Fruit fly (Drosophila melanogaster) whole organism, embryonic: ENCODE data around the gene gro.

Experiments used
- Asciz ChIP-seq: fragments of 200-800 bp; sonication (Bioruptor generic); optimal IDR thresholded peaks from 2 replicates; lab custom pipeline; 2017; ENCODE audit warnings: missing biosample characterization, mild to moderate bottlenecking, missing genetic modification characterization, missing genetic modification reagents
- BtbVII ChIP-seq: fragments of 200-800 bp; sonication (Bioruptor generic); optimal IDR thresholded peaks from 3 replicates; lab custom pipeline; 2017; ENCODE audit warnings: missing biosample characterization, mild to moderate bottlenecking, missing genetic modification characterization
- CG10147 ChIP-seq: fragments of 200-800 bp; sonication (Bioruptor generic); optimal IDR thresholded peaks from 2 replicates; lab custom pipeline; 2019; ENCODE audit warnings: missing biosample characterization, mild to moderate bottlenecking, missing genetic modification characterization, moderate library complexity
- CG10959 ChIP-seq: fragments of 200-800 bp; sonication (Bioruptor generic); IDR thresholded peaks from 2 replicates; pipeline ENCODE4 v1.3.6; 2022; ENCODE audit warnings: missing biosample characterization, missing genetic modification characterization
- CG13287 ChIP-seq: fragments of 200-800 bp; sonication (Bioruptor generic); IDR thresholded peaks from 2 replicates; pipeline ENCODE4 v1.3.6; 2022; ENCODE audit warnings: missing biosample characterization, missing genetic modification characterization; ENCODE audit not compliant: partially characterized antibody
- CG13424 ChIP-seq: fragments of 200-800 bp; sonication (Bioruptor generic); optimal IDR thresholded peaks from 2 replicates; lab custom pipeline; 2019; ENCODE audit warnings: missing biosample characterization, mild to moderate bottlenecking, missing genetic modification characterization, moderate library complexity
- CG13775 ChIP-seq: fragments of 200-800 bp; sonication (Bioruptor generic); optimal IDR thresholded peaks from 3 replicates; lab custom pipeline; 2017; ENCODE audit warnings: missing biosample characterization, mild to moderate bottlenecking, missing genetic modification characterization
- CG13894 ChIP-seq: fragments of 200-800 bp; sonication (Bioruptor generic); optimal IDR thresholded peaks from 3 replicates; lab custom pipeline; 2018; ENCODE audit warnings: missing biosample characterization, mild to moderate bottlenecking, missing genetic modification characterization, moderate library complexity
- CG16815 ChIP-seq: fragments of 200-800 bp; sonication (Bioruptor generic); optimal IDR thresholded peaks from 3 replicates; lab custom pipeline; 2017; ENCODE audit warnings: missing biosample characterization, mild to moderate bottlenecking, missing genetic modification characterization
- CG18619 ChIP-seq: fragments of 200-800 bp; sonication (Bioruptor generic); optimal IDR thresholded peaks from 3 replicates; lab custom pipeline; 2017; ENCODE audit warnings: missing biosample characterization, mild to moderate bottlenecking, missing genetic modification characterization
- CG18764 ChIP-seq: fragments of 200-800 bp; sonication (Bioruptor generic); optimal IDR thresholded peaks from 3 replicates; lab custom pipeline; 2016; ENCODE audit warnings: missing biosample characterization, missing genetic modification characterization
- CG2712 ChIP-seq: fragments of 200-800 bp; optimal IDR thresholded peaks from 3 replicates; lab custom pipeline; 2019; ENCODE audit warnings: missing biosample characterization, mild to moderate bottlenecking, missing genetic modification characterization, moderate library complexity
- CG3163 ChIP-seq: fragments of 200-800 bp; sonication (Bioruptor generic); optimal IDR thresholded peaks from 3 replicates; lab custom pipeline; 2016; ENCODE audit warnings: missing biosample characterization, missing genetic modification characterization
- CG4404 ChIP-seq: fragments of 200-800 bp; sonication (Bioruptor generic); IDR thresholded peaks from 2 replicates; pipeline ENCODE4 v1.3.6; 2022; ENCODE audit warnings: missing biosample characterization, missing genetic modification characterization
- CG6765 ChIP-seq: fragments of 200-800 bp; sonication (Bioruptor generic); optimal IDR thresholded peaks from 3 replicates; lab custom pipeline; 2017; ENCODE audit warnings: missing biosample characterization, mild to moderate bottlenecking, missing genetic modification characterization
- CG7357 ChIP-seq: fragments of 200-800 bp; sonication (Bioruptor generic); IDR thresholded peaks from 3 replicates; pipeline ENCODE4 v1.3.6; 2022; ENCODE audit warnings: missing biosample characterization, missing genetic modification characterization
- CG8388 ChIP-seq: fragments of 200-800 bp; sonication (Bioruptor generic); optimal IDR thresholded peaks from 2 replicates; lab custom pipeline; 2019; ENCODE audit warnings: missing biosample characterization, mild to moderate bottlenecking, missing genetic modification characterization, moderate library complexity
- CoRest ChIP-seq: fragments of 200-800 bp; sonication (Bioruptor generic); optimal IDR thresholded peaks from 3 replicates; lab custom pipeline; 2018; ENCODE audit warnings: missing biosample characterization, mild to moderate bottlenecking, missing genetic modification characterization, moderate library complexity
- D19A ChIP-seq: fragments of 200-800 bp; optimal IDR thresholded peaks from 3 replicates; lab custom pipeline; 2019; ENCODE audit warnings: missing biosample characterization, mild to moderate bottlenecking, missing genetic modification characterization, moderate library complexity
- Dbx ChIP-seq: fragments of 200-800 bp; sonication (Bioruptor generic); IDR thresholded peaks from 3 replicates; pipeline ENCODE4 v1.3.6; 2022; ENCODE audit warnings: missing biosample characterization, missing genetic modification characterization
- Dek ChIP-seq: fragments of 200-800 bp; sonication (Bioruptor generic); optimal IDR thresholded peaks from 3 replicates; lab custom pipeline; 2019; ENCODE audit warnings: missing biosample characterization, mild to moderate bottlenecking, missing genetic modification characterization, moderate library complexity
- HHEX ChIP-seq: fragments of 200-800 bp; sonication (Bioruptor generic); optimal IDR thresholded peaks from 3 replicates; lab custom pipeline; 2017; ENCODE audit warnings: missing biosample characterization, mild to moderate bottlenecking, missing genetic modification characterization, missing genetic modification reagents
- Max ChIP-seq: fragments of 200-800 bp; sonication (Bioruptor generic); optimal IDR thresholded peaks from 2 replicates; lab custom pipeline; 2016; ENCODE audit warnings: missing biosample characterization, mild to moderate bottlenecking, missing genetic modification characterization
- Meics ChIP-seq: fragments of 200-800 bp; sonication (Bioruptor generic); optimal IDR thresholded peaks from 2 replicates; lab custom pipeline; 2017; ENCODE audit warnings: missing biosample characterization, mild to moderate bottlenecking, missing genetic modification characterization
- Nf-YC ChIP-seq: fragments of 200-800 bp; optimal IDR thresholded peaks from 3 replicates; lab custom pipeline; 2019; ENCODE audit warnings: missing biosample characterization, mild to moderate bottlenecking, missing genetic modification characterization, moderate library complexity
- Ptx1 ChIP-seq: fragments of 200-800 bp; sonication (Bioruptor generic); IDR thresholded peaks from 2 replicates; pipeline ENCODE4 v1.3.6; 2022; ENCODE audit warnings: missing biosample characterization, missing genetic modification characterization
- Six4 ChIP-seq: fragments of 200-800 bp; sonication (Bioruptor generic); optimal IDR thresholded peaks from 2 replicates; lab custom pipeline; 2016; ENCODE audit warnings: missing biosample characterization, missing genetic modification characterization
- Trl ChIP-seq, 3 experiments: fragments of >200 bp in 2 of 3; fragments of 200-800 bp in 1 of 3; sonication (Bioruptor generic) in 1 of 3; optimal IDR thresholded peaks; 2 replicates in 1 of 3; 3 replicates in 2 of 3; lab custom pipeline; 2016 to 2017; ENCODE audit warnings: missing biosample characterization in 1 of 3, missing genetic modification characterization in 1 of 3
- Usf ChIP-seq: fragments of 200-800 bp; sonication (Bioruptor generic); optimal IDR thresholded peaks from 2 replicates; lab custom pipeline; 2017; ENCODE audit warnings: missing genotype, missing biosample characterization, missing genetic modification characterization
- YL-1 ChIP-seq: fragments of 200-800 bp; sonication (Bioruptor generic); optimal IDR thresholded peaks from 3 replicates; lab custom pipeline; 2017; ENCODE audit warnings: missing biosample characterization, mild to moderate bottlenecking, missing genetic modification characterization
- al ChIP-seq: fragments of 200-800 bp; sonication (Bioruptor generic); IDR thresholded peaks from 2 replicates; pipeline ENCODE4 v1.3.6; 2022; ENCODE audit warnings: missing biosample characterization, missing genetic modification characterization
- ara ChIP-seq: fragments of 200-800 bp; sonication (Bioruptor generic); IDR thresholded peaks from 2 replicates; pipeline ENCODE4 v1.3.6; 2022; ENCODE audit warnings: missing biosample characterization, missing genetic modification characterization
- cwo ChIP-seq: fragments of 200-800 bp; sonication (Bioruptor generic); optimal IDR thresholded peaks from 3 replicates; lab custom pipeline; 2017; ENCODE audit warnings: missing biosample characterization, missing genetic modification characterization, mild to moderate bottlenecking, moderate library complexity, missing genetic modification reagents
- da ChIP-seq: fragments of 200-800 bp; sonication (Bioruptor generic); optimal IDR thresholded peaks from 2 replicates; lab custom pipeline; 2016; ENCODE audit warnings: missing biosample characterization, missing genetic modification characterization
- gcm ChIP-seq: fragments of 200-800 bp; sonication (Bioruptor generic); optimal IDR thresholded peaks from 2 replicates; lab custom pipeline; 2019; ENCODE audit warnings: missing biosample characterization, mild to moderate bottlenecking, missing genetic modification characterization, moderate library complexity
- gem ChIP-seq: fragments of 200-800 bp; sonication (Bioruptor generic); optimal IDR thresholded peaks from 2 replicates; lab custom pipeline; 2019; ENCODE audit warnings: missing biosample characterization, mild to moderate bottlenecking, missing genetic modification characterization, moderate library complexity
- grau ChIP-seq: fragments of 200-800 bp; optimal IDR thresholded peaks from 3 replicates; lab custom pipeline; 2019; ENCODE audit warnings: missing biosample characterization, mild to moderate bottlenecking, missing genetic modification characterization, moderate library complexity
- jigr1 ChIP-seq: fragments of 200-800 bp; sonication (Bioruptor generic); IDR thresholded peaks from 3 replicates; pipeline ENCODE4 v1.3.6; 2022; ENCODE audit warnings: missing biosample characterization, missing genetic modification characterization
- nmo ChIP-seq: fragments of 200-800 bp; sonication (Bioruptor generic); optimal IDR thresholded peaks from 2 replicates; lab custom pipeline; 2018; ENCODE audit warnings: missing biosample characterization, mild to moderate bottlenecking, missing genetic modification characterization, moderate library complexity
- nom ChIP-seq: fragments of 200-800 bp; sonication (Bioruptor generic); optimal IDR thresholded peaks from 2 replicates; lab custom pipeline; 2017; ENCODE audit warnings: missing biosample characterization, missing genetic modification characterization, mild to moderate bottlenecking, moderate library complexity, missing genetic modification reagents
- odd ChIP-seq: fragments of 200-800 bp; sonication (Bioruptor generic); optimal IDR thresholded peaks from 2 replicates; lab custom pipeline; 2017; ENCODE audit warnings: missing biosample characterization, mild to moderate bottlenecking, missing genetic modification characterization
- ro ChIP-seq: fragments of 200-800 bp; sonication (Bioruptor generic); IDR thresholded peaks from 2 replicates; pipeline ENCODE4 v1.3.6; 2022; ENCODE audit warnings: missing biosample characterization, missing genetic modification characterization
- scrt ChIP-seq: fragments of 200-800 bp; sonication (Bioruptor generic); optimal IDR thresholded peaks from 2 replicates; lab custom pipeline; 2018; ENCODE audit warnings: missing biosample characterization, mild to moderate bottlenecking, missing genetic modification characterization, moderate library complexity
- sisA ChIP-seq: fragments of 200-800 bp; sonication (Bioruptor generic); IDR thresholded peaks from 2 replicates; pipeline ENCODE4 v1.3.6; 2022; ENCODE audit warnings: missing biosample characterization, missing genetic modification characterization
- slbo ChIP-seq: fragments of 200-800 bp; sonication (Bioruptor generic); IDR thresholded peaks from 2 replicates; pipeline ENCODE4 v1.3.6; 2022; ENCODE audit warnings: missing biosample characterization, missing genetic modification characterization
- sqz ChIP-seq: fragments of 200-800 bp; sonication (Bioruptor generic); optimal IDR thresholded peaks from 3 replicates; lab custom pipeline; 2018; ENCODE audit warnings: missing biosample characterization, mild to moderate bottlenecking, missing genetic modification characterization
- ssp ChIP-seq: fragments of 200-800 bp; sonication (Bioruptor generic); IDR thresholded peaks from 2 replicates; pipeline ENCODE4 v1.3.6; 2022; ENCODE audit warnings: missing biosample characterization, missing genetic modification characterization
- tin ChIP-seq: fragments of 200-800 bp; sonication (Bioruptor generic); optimal IDR thresholded peaks from 3 replicates; lab custom pipeline; 2016; ENCODE audit warnings: missing biosample characterization, missing genetic modification characterization

The gro gene

DNA sequence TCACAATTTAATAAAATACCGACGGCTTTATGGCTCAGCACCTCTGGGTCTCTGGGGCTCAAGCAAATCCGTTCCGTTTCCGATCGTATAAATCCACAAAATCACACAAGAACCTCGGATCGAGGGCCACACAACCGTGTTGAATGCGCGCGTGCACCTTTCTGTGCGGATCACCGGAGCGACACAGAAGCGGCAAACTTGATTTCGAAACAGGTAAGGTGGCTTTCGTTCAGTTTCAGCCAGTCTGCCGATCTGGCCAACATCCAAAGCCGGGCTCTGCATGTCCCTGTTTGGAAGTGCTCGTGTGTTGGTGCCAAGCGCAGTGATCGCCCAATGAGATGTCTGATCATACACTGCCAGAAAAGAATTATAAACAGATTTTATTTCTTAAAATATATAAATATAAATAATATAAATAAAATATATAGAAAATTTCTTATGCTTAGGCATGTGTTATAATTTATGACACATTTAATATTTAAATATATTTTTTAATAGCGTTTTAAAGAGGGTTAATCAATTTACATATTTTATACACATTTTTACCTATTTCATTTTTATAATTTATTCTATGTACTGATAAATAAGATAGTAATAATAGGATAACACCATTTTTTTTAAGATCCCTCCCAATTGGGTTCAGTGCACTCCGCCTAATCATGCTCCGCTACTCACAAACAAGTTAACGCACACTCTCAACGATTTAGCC is 57.1 kb downstream of the gro start, which contains the start of gene dysf (continued):
- TF ChIP-seq CG10147 (GFP tag; lab: Kevin White, UChicago) (peak; percentile 46), HHEX (peak; percentile 54), al (GFP tag; lab: Robert Waterston, UW) (peak; percentile 58), CG6765 (GFP tag; lab: Kevin White, UChicago) (peak; percentile 23), CG2712 (tag; lab: Kevin White, UChicago) (peak; percentile 91), sisA (GFP tag; lab: Robert Waterston, UW) (peak; percentile 23; the same call in 1 of the 2 replicates), Ptx1 (GFP tag; lab: Robert Waterston, UW) (peak; percentile 63; the same call in 1 of the 2 replicates), ssp (GFP tag; lab: Robert Waterston, UW) (peak; percentile 42; the same call in 1 of the 2 replicates), cwo (GFP tag; lab: Kevin White, UChicago) (peak; percentile 10), grau (tag; lab: Kevin White, UChicago) (peak; percentile 83), CG18619 (GFP tag; lab: Kevin White, UChicago) (peak; percentile 68), CG13775 (peak; percentile 71), Dek (tag; lab: Kevin White, UChicago) (peak; percentile 8), gcm (peak; percentile 65), CG18764 (GFP tag; lab: Kevin White, UChicago) (peak; percentile 17), CG16815 (GFP tag; lab: Kevin White, UChicago) (peak; percentile 46), Usf (GFP tag; lab: Kevin White, UChicago) (peak; percentile 43), CG7357 (0 out of 3 replicates have a peak, but pooled peaks have one; percentile 10), CG13894 (tag; lab: Kevin White, UChicago) (no peak), CG13287 (GFP tag; lab: Robert Waterston, UW) (no peak), Max (GFP tag; lab: Kevin White, UChicago) (peak; percentile 49), YL-1 (no peak), CG4404 (GFP tag; lab: Robert Waterston, UW) (peak; percentile 50; the same call in 1 of the 2 replicates), Trl (optimal IDR thresholded peaks at IDR 0.05; lab: Kevin White, UChicago) (no peak), Trl (GFP tag; optimal IDR thresholded peaks at IDR 0.05; lab: Kevin White, UChicago) (no peak), CoRest (tag; lab: Kevin White, UChicago) (peak; percentile 89), nmo (GFP tag; lab: Kevin White, UChicago) (peak; percentile 85), da (GFP tag; lab: Kevin White, UChicago) (no peak), slbo (GFP tag; lab: Robert Waterston, UW) (peak; percentile 59), odd (peak; percentile 68), sqz (no peak), gem (tag; lab: Kevin White, UChicago) (peak; percentile 86), Meics (GFP tag; lab: Kevin White, UChicago) (peak; percentile 77), Asciz (GFP tag; lab: Kevin White, UChicago) (peak; percentile 35), jigr1 (GFP tag; lab: Robert Waterston, UW) (no peak), CG10959 (GFP tag; lab: Robert Waterston, UW) (no peak; the same call in 1 of the 2 replicates), CG13424 (tag; lab: Kevin White, UChicago) (peak; percentile 85), ara (GFP tag; lab: Robert Waterston, UW) (peak; percentile 40; the same call in 1 of the 2 replicates), tin (GFP tag; lab: Kevin White, UChicago) (peak; percentile 54), CG3163 (GFP tag; lab: Kevin White, UChicago) (no peak), CG8388 (GFP tag; lab: Kevin White, UChicago) (peak; percentile 60), Dbx (0 out of 3 replicates have a peak, but pooled peaks have one; percentile 11), Nf-YC (no peak), scrt (peak; percentile 23), D19A (tag; lab: Kevin White, UChicago) (peak; percentile 75), BtbVII (GFP tag; lab: Kevin White, UChicago) (peak; percentile 38), ro (GFP tag; lab: Robert Waterston, UW) (peak; percentile 23; the same call in 1 of the 2 replicates), nom (GFP tag; lab: Kevin White, UChicago) (peak; percentile 67), Six4 (GFP tag; lab: Kevin White, UChicago) (peak; percentile 55)
